Fruit fly (Drosophila melanogaster) whole organism, embryonic: Measurements from ENCODE around the gene CG17233.

Experiments
- BEAF-32 ChIP-seq: fragments of 200-800 bp; sonication (Bioruptor generic); optimal IDR thresholded peaks from 3 replicates; lab custom pipeline; 2017; ENCODE audit warnings: missing biosample characterization, missing genetic modification characterization, mild to moderate bottlenecking, moderate library complexity, missing genetic modification reagents
- C15 ChIP-seq: fragments of 200-800 bp; sonication (Bioruptor generic); IDR thresholded peaks from 3 replicates; pipeline ENCODE4 v1.3.6; 2022; ENCODE audit warnings: missing biosample characterization, missing genetic modification characterization
- CG10543 ChIP-seq: fragments of 200-800 bp; sonication (Bioruptor generic); optimal IDR thresholded peaks from 3 replicates; lab custom pipeline; 2017; ENCODE audit warnings: missing biosample characterization, mild to moderate bottlenecking, missing genetic modification characterization, moderate library complexity
- CG10654 ChIP-seq: fragments of 200-800 bp; sonication (Bioruptor generic); optimal IDR thresholded peaks from 2 replicates; lab custom pipeline; 2016; ENCODE audit warnings: missing biosample characterization, missing genetic modification characterization
- CG14441 ChIP-seq: fragments of 200-800 bp; sonication (Bioruptor generic); IDR thresholded peaks from 2 replicates; pipeline ENCODE4 v1.3.6; 2022; ENCODE audit warnings: missing biosample characterization, missing genetic modification characterization
- CG1603 ChIP-seq: fragments of 200-800 bp; sonication (Bioruptor generic); optimal IDR thresholded peaks from 2 replicates; lab custom pipeline; 2019; ENCODE audit warnings: missing biosample characterization, mild to moderate bottlenecking, missing genetic modification characterization, moderate library complexity
- CG1647 ChIP-seq: fragments of 200-800 bp; sonication (Bioruptor generic); optimal IDR thresholded peaks from 3 replicates; lab custom pipeline; 2016; ENCODE audit warnings: missing biosample characterization, missing genetic modification characterization
- CG3163 ChIP-seq: fragments of 200-800 bp; sonication (Bioruptor generic); optimal IDR thresholded peaks from 3 replicates; lab custom pipeline; 2016; ENCODE audit warnings: missing biosample characterization, missing genetic modification characterization
- CG3281 ChIP-seq: fragments of 200-800 bp; sonication (Bioruptor generic); optimal IDR thresholded peaks from 3 replicates; lab custom pipeline; 2017; ENCODE audit warnings: missing biosample characterization, mild to moderate bottlenecking, missing genetic modification characterization
- CG34422 ChIP-seq: fragments of 200-800 bp; sonication (Bioruptor generic); IDR thresholded peaks from 3 replicates; pipeline ENCODE4 v1.3.6; 2022; ENCODE audit warnings: missing biosample characterization, missing genetic modification characterization
- CG7357 ChIP-seq: fragments of 200-800 bp; sonication (Bioruptor generic); IDR thresholded peaks from 3 replicates; pipeline ENCODE4 v1.3.6; 2022; ENCODE audit warnings: missing biosample characterization, missing genetic modification characterization
- CG7372 ChIP-seq: fragments of 200-800 bp; sonication (Bioruptor generic); IDR thresholded peaks from 2 replicates; pipeline ENCODE4 v1.3.6; 2022; ENCODE audit warnings: missing biosample characterization, missing genetic modification characterization
- CG7928 ChIP-seq: fragments of 200-800 bp; sonication (Bioruptor generic); optimal IDR thresholded peaks from 2 replicates; lab custom pipeline; 2017; ENCODE audit warnings: missing biosample characterization, mild to moderate bottlenecking, missing genetic modification characterization
- CG8944 ChIP-seq: fragments of 200-800 bp; sonication (Bioruptor generic); optimal IDR thresholded peaks from 3 replicates; lab custom pipeline; 2016; ENCODE audit warnings: missing biosample characterization, missing genetic modification characterization
- CG9609 ChIP-seq: fragments of 200-800 bp; sonication (Bioruptor generic); optimal IDR thresholded peaks from 3 replicates; lab custom pipeline; 2016; ENCODE audit warnings: missing biosample characterization, missing genetic modification characterization
- CG9797 ChIP-seq: fragments of 200-800 bp; sonication (Bioruptor generic); optimal IDR thresholded peaks from 3 replicates; lab custom pipeline; 2018; ENCODE audit warnings: missing biosample characterization, mild to moderate bottlenecking, missing genetic modification characterization
- Chrac-16 ChIP-seq: fragments of 200-800 bp; sonication (Bioruptor generic); optimal IDR thresholded peaks from 3 replicates; lab custom pipeline; 2016; ENCODE audit warnings: missing biosample characterization, missing genetic modification characterization
- Dek ChIP-seq: fragments of 200-800 bp; sonication (Bioruptor generic); optimal IDR thresholded peaks from 3 replicates; lab custom pipeline; 2019; ENCODE audit warnings: missing biosample characterization, mild to moderate bottlenecking, missing genetic modification characterization, moderate library complexity
- Dp ChIP-seq: fragments of 200-800 bp; sonication (Bioruptor generic); optimal IDR thresholded peaks from 2 replicates; lab custom pipeline; 2018; ENCODE audit warnings: missing biosample characterization, mild to moderate bottlenecking, missing genetic modification characterization, moderate library complexity
- Hr51 ChIP-seq, 2 experiments: fragments of 200-800 bp; sonication (Bioruptor generic); optimal IDR thresholded peaks; 2 replicates in 1 of 2; 3 replicates in 1 of 2; lab custom pipeline; 2016 to 2018; ENCODE audit warnings: missing biosample characterization in 2 of 2, missing genetic modification characterization in 2 of 2, mild to moderate bottlenecking in 1 of 2, moderate library complexity in 1 of 2
- NC2β ChIP-seq: fragments of 200-800 bp; sonication (Bioruptor generic); optimal IDR thresholded peaks from 2 replicates; lab custom pipeline; 2016; ENCODE audit warnings: missing biosample characterization, missing genetic modification characterization
- Optix ChIP-seq: fragments of 200-800 bp; sonication (Bioruptor generic); IDR thresholded peaks from 3 replicates; pipeline ENCODE4 v1.3.6; 2022; ENCODE audit warnings: missing biosample characterization, missing genetic modification characterization
- Poxn ChIP-seq: fragments of 200-800 bp; sonication (Bioruptor generic); IDR thresholded peaks from 2 replicates; pipeline ENCODE4 v1.3.6; 2022; ENCODE audit warnings: missing biosample characterization, missing genetic modification characterization
- Sin3A ChIP-seq: fragments of >200 bp; optimal IDR thresholded peaks from 2 replicates; lab custom pipeline; 2018
- Ssrp ChIP-seq: fragments of 200-800 bp; sonication (Bioruptor generic); optimal IDR thresholded peaks from 2 replicates; lab custom pipeline; 2018; ENCODE audit warnings: missing biosample characterization, mild to moderate bottlenecking, missing genetic modification characterization, moderate library complexity
- Tbp ChIP-seq: fragments of >200 bp; optimal IDR thresholded peaks from 2 replicates; lab custom pipeline; 2018; ENCODE audit warnings: missing biosample characterization, missing genetic modification characterization
- br ChIP-seq: fragments of >200 bp; optimal IDR thresholded peaks from 2 replicates; lab custom pipeline; 2017
- crol ChIP-seq: fragments of 200-800 bp; sonication (Bioruptor generic); IDR thresholded peaks from 2 replicates; pipeline ENCODE4 v1.3.6; 2022; ENCODE audit warnings: missing biosample characterization, missing genetic modification characterization
- fru ChIP-seq: fragments of >200 bp; optimal IDR thresholded peaks from 2 replicates; lab custom pipeline; 2017
- kni ChIP-seq: fragments of 200-800 bp; sonication (Bioruptor generic); optimal IDR thresholded peaks from 3 replicates; lab custom pipeline; 2017; ENCODE audit warnings: mild to moderate bottlenecking, missing biosample characterization, missing genetic modification reagents, missing genetic modification characterization
- pb ChIP-seq: fragments of 200-800 bp; sonication (Bioruptor generic); optimal IDR thresholded peaks from 3 replicates; lab custom pipeline; 2016; ENCODE audit warnings: missing biosample characterization, missing genetic modification characterization
- psq ChIP-seq: fragments of 200-800 bp; sonication (Bioruptor generic); optimal IDR thresholded peaks from 2 replicates; lab custom pipeline; 2017; ENCODE audit warnings: missing biosample characterization, missing genetic modification characterization
- pzg ChIP-seq: fragments of 200-800 bp; sonication (Bioruptor generic); optimal IDR thresholded peaks from 3 replicates; lab custom pipeline; 2018; ENCODE audit warnings: missing biosample characterization, mild to moderate bottlenecking, missing genetic modification characterization, moderate library complexity
- sd ChIP-seq: fragments of 200-800 bp; sonication (Bioruptor generic); optimal IDR thresholded peaks from 3 replicates; lab custom pipeline; 2018; ENCODE audit warnings: missing biosample characterization, mild to moderate bottlenecking, missing genetic modification characterization, moderate library complexity
- sens ChIP-seq: fragments of 200-800 bp; sonication (Bioruptor generic); peaks from one replicate; lab custom pipeline; 2016; ENCODE audit warnings: missing biosample characterization, missing genetic modification characterization
- sim ChIP-seq: fragments of 200-800 bp; sonication (Bioruptor generic); IDR thresholded peaks from 2 replicates; pipeline ENCODE4 v1.3.6; 2022; ENCODE audit warnings: missing biosample characterization, missing genetic modification characterization
- sima ChIP-seq: fragments of 200-800 bp; sonication (Bioruptor generic); optimal IDR thresholded peaks from 2 replicates; lab custom pipeline; 2016; ENCODE audit warnings: missing biosample characterization, missing genetic modification characterization
- sisA ChIP-seq: fragments of 200-800 bp; sonication (Bioruptor generic); IDR thresholded peaks from 2 replicates; pipeline ENCODE4 v1.3.6; 2022; ENCODE audit warnings: missing biosample characterization, missing genetic modification characterization
- sna ChIP-seq: fragments of 200-800 bp; sonication (Bioruptor generic); IDR thresholded peaks from 2 replicates; pipeline ENCODE4 v1.3.6; 2022; ENCODE audit warnings: missing biosample characterization, missing genetic modification characterization; ENCODE audit not compliant: partially characterized antibody
- unpg ChIP-seq: fragments of 200-800 bp; sonication (Bioruptor generic); optimal IDR thresholded peaks from 3 replicates; lab custom pipeline; 2018; ENCODE audit warnings: missing biosample characterization, mild to moderate bottlenecking, missing genetic modification characterization, moderate library complexity

CG17233 gene

DNA sequence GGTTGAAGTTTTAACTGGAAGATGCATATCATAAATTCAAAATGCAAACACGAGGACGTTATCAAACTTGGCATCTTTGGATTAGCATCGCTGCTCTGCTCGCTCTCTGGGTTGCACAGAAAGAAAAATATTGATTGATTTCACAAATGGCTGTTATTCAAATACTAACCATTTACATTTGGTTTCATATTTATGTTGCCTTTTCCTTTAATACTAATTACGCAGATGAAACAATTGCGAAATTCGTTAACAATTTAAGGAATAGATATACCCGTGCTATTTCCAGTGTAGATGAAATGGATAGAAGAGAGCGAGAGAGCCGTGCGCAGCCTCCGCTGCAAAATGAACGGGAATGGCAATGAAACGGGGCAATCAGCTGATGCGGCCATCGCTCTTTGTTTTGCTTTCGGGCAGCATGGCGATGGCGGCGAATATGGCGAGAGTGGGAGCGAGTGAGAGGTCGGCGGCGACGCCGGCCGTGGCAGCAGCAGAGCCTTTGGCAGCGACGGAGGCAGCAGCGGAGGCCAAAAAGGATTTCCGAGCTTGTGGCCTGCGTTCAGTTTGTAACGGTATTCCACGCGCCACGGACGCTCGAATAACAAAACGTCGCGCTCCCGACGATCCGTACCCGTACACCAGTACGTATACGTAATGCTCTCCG is 5.9 kb upstream of the CG17233 start, which contains the start of gene rdgC (continued):
- TF ChIP-seq BEAF-32 (GFP tag; lab: Kevin White, UChicago): no peak
- TF ChIP-seq sima (GFP tag; lab: Kevin White, UChicago): peak; percentile 72
- TF ChIP-seq sim (GFP tag; lab: Robert Waterston, UW): peak; percentile 89
- TF ChIP-seq sisA (GFP tag; lab: Robert Waterston, UW): peak; percentile 95
- peak; percentile 87 for TF ChIP-seq CG7357 (GFP tag; lab: Robert Waterston, UW)
- no peak for TF ChIP-seq kni (GFP tag; lab: Kevin White, UChicago)
- peak; percentile 93 for TF ChIP-seq NC2β
- peak; percentile 81 for TF ChIP-seq Poxn (GFP tag; lab: Robert Waterston, UW)
- peak; percentile 95 for TF ChIP-seq C15 (GFP tag; lab: Robert Waterston, UW)
- TF ChIP-seq br (lab: Kevin White, UChicago): no peak
- peak; percentile 77 for TF ChIP-seq CG10543
- peak; percentile 94 for TF ChIP-seq CG10654 (GFP tag; lab: Kevin White, UChicago)
- TF ChIP-seq CG9797 (GFP tag; lab: Kevin White, UChicago): peak; percentile 33
- peak; percentile 97 for TF ChIP-seq CG14441 (GFP tag; lab: Robert Waterston, UW)
- TF ChIP-seq unpg: peak; percentile 97
- TF ChIP-seq psq (GFP tag; lab: Kevin White, UChicago): peak; percentile 78
- TF ChIP-seq sens: peak; percentile 99
- no peak for TF ChIP-seq fru (lab: Kevin White, UChicago)
- peak; percentile 88 for TF ChIP-seq Optix (GFP tag; lab: Robert Waterston, UW)
- TF ChIP-seq Tbp (GFP tag; lab: Kevin White, UChicago): no peak
- TF ChIP-seq Hr51 (GFP tag; optimal IDR thresholded peaks at IDR 0.05; lab: Kevin White, UChicago): peak; percentile 91 to 97
- TF ChIP-seq Sin3A: no peak
- TF ChIP-seq pb (GFP tag; lab: Kevin White, UChicago): peak; percentile 94
- peak; percentile 96 for TF ChIP-seq CG9609 (GFP tag; lab: Kevin White, UChicago)
- TF ChIP-seq pzg (GFP tag; lab: Kevin White, UChicago): peak; percentile 17
- peak; percentile 90 for TF ChIP-seq Chrac-16 (GFP tag; lab: Kevin White, UChicago)
- TF ChIP-seq CG3281 (GFP tag; lab: Kevin White, UChicago): peak; percentile 94
- TF ChIP-seq Dp (GFP tag; lab: Kevin White, UChicago): no peak
- TF ChIP-seq CG34422 (GFP tag; lab: Robert Waterston, UW): peak; percentile 95
- peak; percentile 98 for TF ChIP-seq CG1603 (tag; lab: Kevin White, UChicago)
- TF ChIP-seq crol (GFP tag; lab: Robert Waterston, UW): peak; percentile 26; the same call in 1 of the 2 replicates
- TF ChIP-seq CG1647 (GFP tag; lab: Kevin White, UChicago): peak; percentile 96
- peak; percentile 92 for TF ChIP-seq CG8944 (GFP tag; lab: Kevin White, UChicago)
- peak; percentile 94 for TF ChIP-seq Dek (tag; lab: Kevin White, UChicago)
- peak; percentile 82 for TF ChIP-seq CG3163 (GFP tag; lab: Kevin White, UChicago)
- peak; percentile 77 for TF ChIP-seq CG7928
- peak; percentile 95 for TF ChIP-seq CG7372 (GFP tag; lab: Robert Waterston, UW)
- TF ChIP-seq sna: no peak
- TF ChIP-seq Ssrp (tag; lab: Kevin White, UChicago): peak; percentile 91
- TF ChIP-seq sd: peak; percentile 80
